Worm (Caenorhabditis elegans): ENCODE results near the gene T21C9.9.

ce11 chrV:10581837-10582300, 10.5 kb downstream of the T21C9.9 start, which contains the start of gene T21C9.6:
- TF ChIP-seq ztf-11 (tag; optimal IDR thresholded peaks at IDR 0.05) (no peak), nhr-28 (tag; optimal IDR thresholded peaks at IDR 0.05) (no peak), lin-15B (tag; optimal IDR thresholded peaks at IDR 0.05) (no peak), ceh-28 (tag; optimal IDR thresholded peaks at IDR 0.05) (no peak), daf-12 (tag; optimal IDR thresholded peaks at IDR 0.05) (no peak), nhr-77 (tag; optimal IDR thresholded peaks at IDR 0.05) (no peak), nhr-23 (tag; optimal IDR thresholded peaks at IDR 0.05) (no peak), nhr-237 (tag; optimal IDR thresholded peaks at IDR 0.05) (no peak), aly-2 (tag; optimal IDR thresholded peaks at IDR 0.05) (no peak), fos-1 (tag; optimal IDR thresholded peaks at IDR 0.05) (no peak), unc-62 (GFP tag; optimal IDR thresholded peaks at IDR 0.05) (no peak), jun-1 (tag; optimal IDR thresholded peaks at IDR 0.05) (no peak), nhr-76 (tag; optimal IDR thresholded peaks at IDR 0.05) (no peak)
